Fruit fly (Drosophila melanogaster) whole organism, embryonic: Measurements from ENCODE around the gene CG15914.

Experiments
- CG1024 ChIP-seq: fragments of 200-800 bp; sonication (Bioruptor generic); IDR thresholded peaks from 2 replicates; pipeline ENCODE4 v1.3.6; 2022; ENCODE audit warnings: missing biosample characterization, missing genetic modification characterization
- CG2678 ChIP-seq: fragments of 200-800 bp; sonication (Bioruptor generic); optimal IDR thresholded peaks from 3 replicates; lab custom pipeline; 2019; ENCODE audit warnings: missing biosample characterization, mild to moderate bottlenecking, missing genetic modification characterization, moderate library complexity
- CG33557 ChIP-seq: fragments of 200-800 bp; sonication (Bioruptor generic); optimal IDR thresholded peaks from 2 replicates; lab custom pipeline; 2019; ENCODE audit warnings: missing biosample characterization, mild to moderate bottlenecking, missing genetic modification characterization, moderate library complexity
- sd ChIP-seq: fragments of 200-800 bp; sonication (Bioruptor generic); optimal IDR thresholded peaks from 3 replicates; lab custom pipeline; 2018; ENCODE audit warnings: missing biosample characterization, mild to moderate bottlenecking, missing genetic modification characterization, moderate library complexity

DNA sequence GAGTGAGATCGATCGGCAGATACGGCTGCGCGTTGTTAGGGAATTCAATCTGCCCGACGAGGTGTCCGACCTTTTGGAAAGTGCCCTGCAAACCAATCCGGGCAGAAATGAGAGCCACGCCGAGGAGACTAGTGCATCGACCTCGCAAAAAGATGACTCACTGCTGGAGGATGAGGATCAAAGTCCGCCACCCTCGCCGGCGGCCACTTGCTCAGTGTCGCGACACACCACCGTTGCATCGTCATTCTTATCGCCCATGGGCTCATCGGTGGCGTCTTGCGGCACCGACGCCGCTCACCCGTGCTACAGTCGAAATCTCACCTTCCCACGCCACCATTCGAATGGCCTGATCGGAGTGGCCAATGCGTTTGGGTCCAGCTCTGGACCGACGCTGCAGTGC is 21.2 kb downstream of the CG15914 start:
- TF ChIP-seq CG33557 (GFP tag; lab: Kevin White, UChicago) (no peak), sd (tag; lab: Kevin White, UChicago) (no peak), CG2678 (tag; lab: Kevin White, UChicago) (no peak), CG1024 (GFP tag; lab: Robert Waterston, UW) (no peak)
